Fruit fly (Drosophila melanogaster) whole organism, embryonic: ENCODE results near the gene ball.

Experiments used
- CG10321 ChIP-seq: fragments of 200-800 bp; sonication (Bioruptor generic); IDR thresholded peaks from 2 replicates; pipeline ENCODE4 v1.3.6; 2022; ENCODE audit warnings: missing biosample characterization, missing genetic modification characterization
- CG12659 ChIP-seq: fragments of 200-800 bp; sonication (Bioruptor generic); optimal IDR thresholded peaks from 3 replicates; lab custom pipeline; 2017; ENCODE audit warnings: mild to moderate bottlenecking, missing biosample characterization, missing genetic modification reagents, missing genetic modification characterization
- CG14441 ChIP-seq: fragments of 200-800 bp; sonication (Bioruptor generic); IDR thresholded peaks from 2 replicates; pipeline ENCODE4 v1.3.6; 2022; ENCODE audit warnings: missing biosample characterization, missing genetic modification characterization
- CG8478 ChIP-seq: fragments of >200 bp; optimal IDR thresholded peaks from 2 replicates; lab custom pipeline; 2018
- Drgx ChIP-seq: fragments of 200-800 bp; sonication (Bioruptor generic); IDR thresholded peaks from 2 replicates; pipeline ENCODE4 v1.3.6; 2022; ENCODE audit warnings: missing biosample characterization, missing genetic modification characterization
- ap ChIP-seq: fragments of 200-800 bp; sonication (Bioruptor generic); IDR thresholded peaks from 2 replicates; pipeline ENCODE4 v1.3.6; 2022; ENCODE audit warnings: missing biosample characterization, missing genetic modification characterization
- ci ChIP-seq: fragments of 200-800 bp; sonication (Bioruptor generic); IDR thresholded peaks from 3 replicates; pipeline ENCODE4 v1.3.6; 2022; ENCODE audit warnings: missing biosample characterization, missing genetic modification characterization
- crp ChIP-seq, 2 experiments: fragments of 200-800 bp; sonication (Bioruptor generic); optimal IDR thresholded peaks; 2 replicates in 1 of 2; 3 replicates in 1 of 2; lab custom pipeline; 2017; ENCODE audit warnings: missing biosample characterization in 2 of 2, missing genetic modification characterization in 2 of 2, mild to moderate bottlenecking in 1 of 2, moderate library complexity in 1 of 2
- klu ChIP-seq: fragments of 200-800 bp; sonication (Bioruptor generic); IDR thresholded peaks from 2 replicates; pipeline ENCODE4 v1.3.6; 2022; ENCODE audit warnings: missing biosample characterization, missing genetic modification characterization
- lov ChIP-seq, 2 experiments: fragments of 200-800 bp in 1 of 2; fragments of >200 bp in 1 of 2; sonication (Bioruptor generic) in 1 of 2; IDR thresholded peaks in 1 of 2; optimal IDR thresholded peaks in 1 of 2; 2 replicates in 1 of 2; 3 replicates in 1 of 2; pipeline versions ENCODE4 v1.3.6 to Lab custom; 2017 to 2022; ENCODE audit warnings: missing biosample characterization in 1 of 2, missing genetic modification characterization in 1 of 2
- sim ChIP-seq: fragments of 200-800 bp; sonication (Bioruptor generic); IDR thresholded peaks from 2 replicates; pipeline ENCODE4 v1.3.6; 2022; ENCODE audit warnings: missing biosample characterization, missing genetic modification characterization
- vfl ChIP-seq: fragments of 200-800 bp; sonication (Bioruptor generic); optimal IDR thresholded peaks from 2 replicates; lab custom pipeline; 2016; ENCODE audit warnings: missing biosample characterization, missing genetic modification characterization

- peak; percentile 87 for TF ChIP-seq ci (GFP tag; lab: Robert Waterston, UW)
- no peak for TF ChIP-seq ap (GFP tag; lab: Robert Waterston, UW)
- TF ChIP-seq vfl (GFP tag; lab: Kevin White, UChicago): peak; percentile 42
- peak; percentile 72 for TF ChIP-seq CG12659 (GFP tag; lab: Kevin White, UChicago)
- peak; percentile 63 for TF ChIP-seq CG14441 (GFP tag; lab: Robert Waterston, UW)
- TF ChIP-seq klu (GFP tag; lab: Robert Waterston, UW): peak; percentile 48; the same call in 1 of the 2 replicates
- TF ChIP-seq crp (GFP tag; optimal IDR thresholded peaks at IDR 0.05; lab: Kevin White, UChicago): peak in 1 of 2 experiments; percentile 55
- TF ChIP-seq CG8478: no peak
- no peak for TF ChIP-seq CG10321 (GFP tag; lab: Robert Waterston, UW)
- peak; percentile 65 for TF ChIP-seq Drgx (GFP tag; lab: Robert Waterston, UW)
- TF ChIP-seq sim: no peak
- TF ChIP-seq lov (optimal IDR thresholded peaks at IDR 0.05; lab: Kevin White, UChicago): no peak
- TF ChIP-seq lov (GFP tag; IDR thresholded peaks at IDR 0.05; lab: Robert Waterston, UW): no peak
Observed at dm6 chr3R:26875544-26876027, 9.0 kb upstream of the ball start, which contains the start of gene Rb97D.
